Worm (Caenorhabditis elegans) whole organism, L1 larva: Measurements from ENCODE around the gene zig-12.
"Not testable (repeated sequence)": the region's sequence is repeated elsewhere in the genome, so short reads cannot be mapped to it uniquely, and the experiment has no call there.

ENCODE experiments used
- C04F5.9 ChIP-seq: sonication (generic microtip); optimal IDR thresholded peaks from 2 replicates; lab custom pipeline; 2016; ENCODE audit warnings: missing genetic modification characterization, missing compliant biosample characterization
- F16B12.6 ChIP-seq: fragments of 150-350 bp; optimal IDR thresholded peaks from 2 replicates; lab custom pipeline; 2014; ENCODE audit warnings: missing biosample characterization, missing genetic modification characterization
- Y116A8C.19 ChIP-seq: sonication (generic microtip); optimal IDR thresholded peaks from 2 replicates; lab custom pipeline; 2016; ENCODE audit warnings: missing compliant biosample characterization, missing genetic modification characterization, borderline replicate concordance
- aha-1 ChIP-seq: fragments of 150-350 bp; optimal IDR thresholded peaks from 2 replicates; lab custom pipeline; 2014; ENCODE audit warnings: missing biosample characterization, missing genetic modification characterization
- blmp-1 ChIP-seq: fragments of 150-350 bp; optimal IDR thresholded peaks from 2 replicates; lab custom pipeline; 2014; ENCODE audit warnings: missing biosample characterization, missing genetic modification characterization
- ceh-63 ChIP-seq: fragments of 200-800 bp; sonication (Bioruptor generic); optimal IDR thresholded peaks from 2 replicates; lab custom pipeline; 2018; ENCODE audit warnings: mild to moderate bottlenecking, missing genetic modification characterization, missing compliant biosample characterization
- ceh-88 ChIP-seq: fragments of 200-800 bp; sonication (Bioruptor generic); IDR thresholded peaks from 2 replicates; pipeline ENCODE4 v1.3.6; 2022; ENCODE audit warnings: missing genetic modification characterization, missing compliant biosample characterization
- ces-1 ChIP-seq: fragments of 150-350 bp; optimal IDR thresholded peaks from 2 replicates; lab custom pipeline; 2014; ENCODE audit warnings: missing biosample characterization, missing genetic modification reagents, missing genetic modification characterization
- dpl-1 ChIP-seq, 3 experiments: fragments of 150-350 bp in 2 of 3; sonication (generic microtip) in 1 of 3; optimal IDR thresholded peaks; 2 replicates each; lab custom pipeline; 2014 to 2017; ENCODE audit warnings: missing biosample characterization in 3 of 3, missing genetic modification characterization in 3 of 3, missing genetic modification reagents in 3 of 3
- dsc-1 ChIP-seq: sonication (generic microtip); optimal IDR thresholded peaks from 2 replicates; lab custom pipeline; 2016; ENCODE audit warnings: mild to moderate bottlenecking, missing genetic modification characterization, missing compliant biosample characterization
- efl-3 ChIP-seq: fragments of 200-800 bp; sonication (Bioruptor generic); optimal IDR thresholded peaks from 2 replicates; lab custom pipeline; 2018; ENCODE audit warnings: mild to moderate bottlenecking, missing genetic modification characterization, missing compliant biosample characterization
- egl-13 ChIP-seq: sonication (generic microtip); optimal IDR thresholded peaks from 2 replicates; lab custom pipeline; 2016; ENCODE audit warnings: missing genotype, missing genetic modification reagents, missing genetic modification characterization, missing compliant biosample characterization
- elt-2 ChIP-seq: sonication (generic microtip); optimal IDR thresholded peaks from 2 replicates; lab custom pipeline; 2016; ENCODE audit warnings: missing genetic modification characterization, mild to moderate bottlenecking, inconsistent platforms, missing compliant biosample characterization, missing genetic modification reagents
- ets-5 ChIP-seq: fragments of 200-800 bp; sonication (Bioruptor generic); IDR thresholded peaks from 2 replicates; pipeline ENCODE4 v1.3.6; 2022; ENCODE audit warnings: missing genetic modification characterization, missing compliant biosample characterization
- fkh-4 ChIP-seq: sonication (generic microtip); optimal IDR thresholded peaks from 2 replicates; lab custom pipeline; 2016; ENCODE audit warnings: missing compliant biosample characterization, missing genetic modification characterization, borderline replicate concordance
- grh-1 ChIP-seq: fragments of 200-800 bp; sonication (Bioruptor generic); IDR thresholded peaks from 2 replicates; pipeline ENCODE4 v1.3.6; 2022; ENCODE audit warnings: missing genetic modification reagents, missing genetic modification characterization, missing compliant biosample characterization
- hlh-17 ChIP-seq: fragments of 200-800 bp; sonication (Bioruptor generic); optimal IDR thresholded peaks from 2 replicates; lab custom pipeline; 2018; ENCODE audit warnings: missing genetic modification characterization, mild to moderate bottlenecking, missing compliant biosample characterization, moderate library complexity, borderline replicate concordance
- irx-1 ChIP-seq: sonication (generic microtip); optimal IDR thresholded peaks from 2 replicates; lab custom pipeline; 2016; ENCODE audit warnings: missing genetic modification characterization, missing compliant biosample characterization
- jun-1 ChIP-seq: fragments of 150-350 bp; optimal IDR thresholded peaks from 2 replicates; lab custom pipeline; 2014; ENCODE audit warnings: missing biosample characterization, missing genetic modification reagents, missing genetic modification characterization
- lin-13 ChIP-seq: fragments of 150-350 bp; optimal IDR thresholded peaks from 2 replicates; lab custom pipeline; 2014; ENCODE audit warnings: missing biosample characterization, missing genetic modification reagents, missing genetic modification characterization
- lin-14 ChIP-seq: fragments of 200-800 bp; sonication (Bioruptor generic); optimal IDR thresholded peaks from 2 replicates; lab custom pipeline; 2018; ENCODE audit warnings: mild to moderate bottlenecking, missing genetic modification characterization, moderate library complexity, missing compliant biosample characterization
- nhr-19 ChIP-seq: fragments of 200-800 bp; sonication (Bioruptor generic); conservative IDR thresholded peaks from 2 replicates; pipeline ENCODE4 v1.3.6; 2022; ENCODE audit warnings: missing genetic modification characterization, missing compliant biosample characterization
- nhr-20 ChIP-seq: sonication (generic microtip); optimal IDR thresholded peaks from 2 replicates; lab custom pipeline; 2016; ENCODE audit warnings: mild to moderate bottlenecking, missing genetic modification characterization, missing compliant biosample characterization
- nhr-28 ChIP-seq: fragments of 150-350 bp; optimal IDR thresholded peaks from 2 replicates; lab custom pipeline; 2014; ENCODE audit warnings: missing biosample characterization, missing genetic modification characterization
- nhr-71 ChIP-seq: sonication (generic microtip); optimal IDR thresholded peaks from 2 replicates; lab custom pipeline; 2016; ENCODE audit warnings: mild to moderate bottlenecking, missing genetic modification characterization, moderate library complexity, missing compliant biosample characterization
- nhr-84 ChIP-seq: sonication (generic microtip); optimal IDR thresholded peaks from 2 replicates; lab custom pipeline; 2017; ENCODE audit warnings: missing biosample characterization, missing genetic modification characterization
- nhr-85 ChIP-seq: sonication (generic microtip); peaks from one replicate; lab custom pipeline; 2016; ENCODE audit warnings: missing genetic modification characterization, inconsistent platforms, missing compliant biosample characterization
- pqm-1 ChIP-seq: sonication (generic microtip); optimal IDR thresholded peaks from 3 replicates; lab custom pipeline; 2017; ENCODE audit warnings: missing biosample characterization, missing genetic modification characterization
- rnt-1 ChIP-seq: sonication (generic microtip); optimal IDR thresholded peaks from 2 replicates; lab custom pipeline; 2016; ENCODE audit warnings: mild to moderate bottlenecking, missing genetic modification characterization, moderate library complexity, missing compliant biosample characterization
- skn-1 ChIP-seq: fragments of 150-350 bp; optimal IDR thresholded peaks from 2 replicates; lab custom pipeline; 2014; ENCODE audit warnings: missing biosample characterization, missing genetic modification characterization
- snu-23 ChIP-seq: sonication (generic microtip); optimal IDR thresholded peaks from 2 replicates; lab custom pipeline; 2016; ENCODE audit warnings: missing genetic modification characterization, missing compliant biosample characterization
- unc-62 ChIP-seq: fragments of 150-350 bp; optimal IDR thresholded peaks from 2 replicates; lab custom pipeline; 2014; ENCODE audit warnings: missing biosample characterization, missing genetic modification reagents, missing genetic modification characterization
- unc-86 ChIP-seq: sonication (generic microtip); optimal IDR thresholded peaks from 2 replicates; lab custom pipeline; 2016; ENCODE audit warnings: missing genetic modification characterization, missing compliant biosample characterization
- unc-98 ChIP-seq: fragments of 200-800 bp; sonication (Bioruptor generic); IDR thresholded peaks from 2 replicates; pipeline ENCODE4 v1.3.6; 2022; ENCODE audit warnings: missing genetic modification characterization, missing compliant biosample characterization
- xbp-1 ChIP-seq: sonication (generic microtip); optimal IDR thresholded peaks from 2 replicates; lab custom pipeline; 2016; ENCODE audit warnings: missing genetic modification characterization, missing compliant biosample characterization
- zip-4 ChIP-seq: fragments of 200-800 bp; sonication (Bioruptor generic); optimal IDR thresholded peaks from 2 replicates; lab custom pipeline; 2018; ENCODE audit warnings: mild to moderate bottlenecking, missing genetic modification characterization, moderate library complexity, missing compliant biosample characterization
- ztf-11 ChIP-seq, 2 experiments: sonication (generic microtip); optimal IDR thresholded peaks; 2 replicates each; lab custom pipeline; 2016 to 2017; ENCODE audit warnings: missing genetic modification characterization in 2 of 2, missing biosample characterization in 1 of 2, missing compliant biosample characterization in 1 of 2

Gene zig-12

ce11 chrX:8723840-8724239 is 39.9 kb upstream of the zig-12 start (continued):
- peak; percentile 66 for TF ChIP-seq dsc-1 (tag; lab: Kevin White, UChicago)
- TF ChIP-seq irx-1: no peak
- TF ChIP-seq egl-13 (tag; lab: Kevin White, UChicago): no peak
- no peak for TF ChIP-seq ceh-63
- no peak for TF ChIP-seq xbp-1 (tag; lab: Kevin White, UChicago)
- TF ChIP-seq jun-1 (tag; lab: Kevin White, UChicago): no peak
- no peak for TF ChIP-seq Y116A8C.19 (tag; lab: Kevin White, UChicago)
- no peak for TF ChIP-seq zip-4
- TF ChIP-seq grh-1: no peak
- no peak for TF ChIP-seq nhr-84 (tag; lab: Kevin White, UChicago)
- no peak for TF ChIP-seq hlh-17 (GFP tag; lab: Kevin White, UChicago)
- no peak for TF ChIP-seq efl-3
- TF ChIP-seq unc-86 (tag; lab: Kevin White, UChicago): no peak
- no peak for TF ChIP-seq elt-2 (tag; lab: Kevin White, UChicago)
- TF ChIP-seq ztf-11 (tag; optimal IDR thresholded peaks at IDR 0.05; lab: Kevin White, UChicago): no peak
- no peak for TF ChIP-seq nhr-85 (tag; lab: Kevin White, UChicago)
- no peak for TF ChIP-seq F16B12.6 (tag; lab: Kevin White, UChicago)
- TF ChIP-seq fkh-4 (tag; lab: Kevin White, UChicago): peak; percentile 34
- no peak for TF ChIP-seq dpl-1 (GFP tag; optimal IDR thresholded peaks at IDR 0.05; lab: Kevin White, UChicago)
- TF ChIP-seq lin-13 (GFP tag; lab: Kevin White, UChicago): no peak
- TF ChIP-seq rnt-1 (tag; lab: Kevin White, UChicago): peak; percentile 45
- TF ChIP-seq nhr-71 (tag; lab: Kevin White, UChicago): peak; percentile 80
- no peak for TF ChIP-seq ces-1 (GFP tag; lab: Kevin White, UChicago)
- TF ChIP-seq pqm-1 (tag; lab: Kevin White, UChicago): no peak
- TF ChIP-seq unc-62 (GFP tag; lab: Kevin White, UChicago): no peak
- TF ChIP-seq ets-5: no peak
- TF ChIP-seq blmp-1 (tag; lab: Kevin White, UChicago): no peak
- no peak for TF ChIP-seq C04F5.9 (tag; lab: Kevin White, UChicago)
- no peak for TF ChIP-seq aha-1 (tag; lab: Kevin White, UChicago)
- no peak for TF ChIP-seq nhr-28 (tag; lab: Kevin White, UChicago)

ce11 chrX:8727306-8727705 is 36.4 kb upstream of the zig-12 start, which contains the start of gene EGAP4.1:
EGAP4.1 (minus strand) TSS chrX:8727406.
- peak; percentile 28 for TF ChIP-seq lin-14 (GFP tag; lab: Kevin White, UChicago)
- TF ChIP-seq snu-23 (GFP tag; lab: Kevin White, UChicago): peak; percentile 2
- TF ChIP-seq rnt-1 (tag; lab: Kevin White, UChicago): peak; percentile 50
- TF ChIP-seq skn-1 (tag; lab: Kevin White, UChicago): no peak
- no peak for TF ChIP-seq unc-98 (GFP tag; lab: Robert Waterston, UW)
- TF ChIP-seq elt-2 (tag; lab: Kevin White, UChicago): no peak
- TF ChIP-seq nhr-19 (GFP tag; lab: Robert Waterston, UW): 0 out of 2 replicates have a peak, but pooled peaks have one; percentile 12

ce11 chrX:8731822-8732221 is 31.9 kb upstream of the zig-12 start, which contains the start of gene M02D8.6:
M02D8.6 (minus strand) TSS chrX:8731922.
- TF ChIP-seq ces-1 (GFP tag; lab: Kevin White, UChicago); nhr-20 (tag; lab: Kevin White, UChicago); ceh-88: not testable (repeated sequence)
